Worm (Caenorhabditis elegans): ENCODE measurements around the gene arx-3.
A peak's percentile ranks its signal among the peaks of the same experiment; 100 is the strongest.

The arx-3 gene

ce11 chrIII:12028769-12029168 is 29.5 kb downstream of the arx-3 start, which contains the start of gene Y79H2A.12:
Gene Y79H2A.12, minus strand, starts transcription at chrIII:12028869.
- TF ChIP-seq tab-1 (GFP tag; IDR thresholded peaks at IDR 0.05) (no peak), T22C8.4 (GFP tag; IDR thresholded peaks at IDR 0.05) (no peak)

ce11 chrIII:12022281-12022680 is 36.0 kb downstream of the arx-3 start:
- TF ChIP-seq klf-2 (GFP tag; conservative IDR thresholded peaks at IDR 0.05) = no peak
- TF ChIP-seq med-1 (GFP tag; optimal IDR thresholded peaks at IDR 0.05; ENCODE audit: insufficient read depth) = no peak
- TF ChIP-seq flt-1 (GFP tag; IDR thresholded peaks at IDR 0.05) = no peak
- no peak for TF ChIP-seq tab-1 (GFP tag; IDR thresholded peaks at IDR 0.05)
- TF ChIP-seq ztf-29 (GFP tag; IDR thresholded peaks at IDR 0.05) = no peak

- TF ChIP-seq tab-1 (GFP tag; IDR thresholded peaks at IDR 0.05) (no peak), T22C8.4 (GFP tag; IDR thresholded peaks at IDR 0.05) (no peak), flt-1 (GFP tag; IDR thresholded peaks at IDR 0.05) (no peak), ztf-23 (GFP tag; IDR thresholded peaks at IDR 0.05) (no peak), cog-1 (tag; optimal IDR thresholded peaks at IDR 0.05) (no peak), klf-2 (GFP tag; conservative IDR thresholded peaks at IDR 0.05) (no peak), ztf-29 (GFP tag; IDR thresholded peaks at IDR 0.05) (no peak), med-1 (GFP tag; optimal IDR thresholded peaks at IDR 0.05; ENCODE audit: insufficient read depth) (no peak), ref-1 (GFP tag; conservative IDR thresholded peaks at IDR 0.05) (no peak)
These were observed 38.1 kb downstream of the arx-3 start, which contains the start of gene brp-1 for ce11 chrIII:12020074-12020602. Gene brp-1, plus strand, starts transcription at chrIII:12020552.

ce11 chrIII:12017999-12018398 is 40.3 kb downstream of the arx-3 start:
- TF ChIP-seq med-1 (GFP tag; optimal IDR thresholded peaks at IDR 0.05; ENCODE audit: insufficient read depth) (no peak), cog-1 (tag; optimal IDR thresholded peaks at IDR 0.05) (no peak), T22C8.4 (GFP tag; IDR thresholded peaks at IDR 0.05) (no peak), klf-2 (GFP tag; conservative IDR thresholded peaks at IDR 0.05) (no peak), ztf-29 (GFP tag; IDR thresholded peaks at IDR 0.05) (no peak)

- no peak for TF ChIP-seq tab-1 (GFP tag; IDR thresholded peaks at IDR 0.05)
- no peak for TF ChIP-seq cog-1 (tag; optimal IDR thresholded peaks at IDR 0.05)
- no peak for TF ChIP-seq ref-1 (GFP tag; conservative IDR thresholded peaks at IDR 0.05)
- no peak for TF ChIP-seq ztf-23 (GFP tag; IDR thresholded peaks at IDR 0.05)
- TF ChIP-seq klf-2 (GFP tag; conservative IDR thresholded peaks at IDR 0.05) = no peak
- no peak for TF ChIP-seq ztf-29 (GFP tag; IDR thresholded peaks at IDR 0.05)
- no peak for TF ChIP-seq med-1 (GFP tag; optimal IDR thresholded peaks at IDR 0.05; ENCODE audit: insufficient read depth)
- no peak for TF ChIP-seq T22C8.4 (GFP tag; IDR thresholded peaks at IDR 0.05)
- TF ChIP-seq flt-1 (GFP tag; IDR thresholded peaks at IDR 0.05) = no peak
These were observed 42.6 kb downstream of the arx-3 start for ce11 chrIII:12015611-12016010.

- no peak for TF ChIP-seq flt-1 (GFP tag; IDR thresholded peaks at IDR 0.05)
- TF ChIP-seq ref-1 (GFP tag; conservative IDR thresholded peaks at IDR 0.05) = no peak
- no peak for TF ChIP-seq cog-1 (tag; optimal IDR thresholded peaks at IDR 0.05)
- TF ChIP-seq tab-1 (GFP tag; IDR thresholded peaks at IDR 0.05) = no peak
- TF ChIP-seq klf-2 (GFP tag; conservative IDR thresholded peaks at IDR 0.05) = no peak
- no peak for TF ChIP-seq med-1 (GFP tag; optimal IDR thresholded peaks at IDR 0.05; ENCODE audit: insufficient read depth)
- TF ChIP-seq T22C8.4 (GFP tag; IDR thresholded peaks at IDR 0.05) = no peak
- peak; percentile 66; the same call in 1 of the 2 replicates for TF ChIP-seq ztf-29 (GFP tag; IDR thresholded peaks at IDR 0.05)
These were observed 43.1 kb downstream of the arx-3 start for ce11 chrIII:12015183-12015582.

- no peak for TF ChIP-seq T22C8.4 (GFP tag; IDR thresholded peaks at IDR 0.05)
- no peak for TF ChIP-seq tab-1 (GFP tag; IDR thresholded peaks at IDR 0.05)
- TF ChIP-seq med-1 (GFP tag; optimal IDR thresholded peaks at IDR 0.05; ENCODE audit: insufficient read depth) = no peak
- TF ChIP-seq ztf-29 (GFP tag; IDR thresholded peaks at IDR 0.05) = no peak
- no peak for TF ChIP-seq ztf-23 (GFP tag; IDR thresholded peaks at IDR 0.05)
- TF ChIP-seq ref-1 (GFP tag; conservative IDR thresholded peaks at IDR 0.05) = no peak
- TF ChIP-seq flt-1 (GFP tag; IDR thresholded peaks at IDR 0.05) = no peak
- TF ChIP-seq klf-2 (GFP tag; conservative IDR thresholded peaks at IDR 0.05) = no peak
- TF ChIP-seq cog-1 (tag; optimal IDR thresholded peaks at IDR 0.05) = no peak
These were observed 43.8 kb downstream of the arx-3 start for ce11 chrIII:12014503-12014902.

- TF ChIP-seq flt-1 (GFP tag; IDR thresholded peaks at IDR 0.05) (no peak), tab-1 (GFP tag; IDR thresholded peaks at IDR 0.05) (no peak), ztf-23 (GFP tag; IDR thresholded peaks at IDR 0.05) (no peak), med-1 (GFP tag; optimal IDR thresholded peaks at IDR 0.05; ENCODE audit: insufficient read depth) (no peak), ztf-29 (GFP tag; IDR thresholded peaks at IDR 0.05) (no peak), klf-2 (GFP tag; conservative IDR thresholded peaks at IDR 0.05) (no peak), ref-1 (GFP tag; conservative IDR thresholded peaks at IDR 0.05) (no peak), cog-1 (tag; optimal IDR thresholded peaks at IDR 0.05) (no peak)
These were observed 44.5 kb downstream of the arx-3 start for ce11 chrIII:12013718-12014117.

ce11 chrIII:12013054-12013453 is 45.2 kb downstream of the arx-3 start:
- TF ChIP-seq med-1 (GFP tag; optimal IDR thresholded peaks at IDR 0.05; ENCODE audit: insufficient read depth) = no peak
- TF ChIP-seq ztf-29 (GFP tag; IDR thresholded peaks at IDR 0.05) = no peak
- TF ChIP-seq tab-1 (GFP tag; IDR thresholded peaks at IDR 0.05) = no peak
- no peak for TF ChIP-seq ref-1 (GFP tag; conservative IDR thresholded peaks at IDR 0.05)
- no peak for TF ChIP-seq klf-2 (GFP tag; conservative IDR thresholded peaks at IDR 0.05)
- TF ChIP-seq T22C8.4 (GFP tag; IDR thresholded peaks at IDR 0.05) = no peak
- TF ChIP-seq cog-1 (tag; optimal IDR thresholded peaks at IDR 0.05) = no peak
- TF ChIP-seq ztf-23 (GFP tag; IDR thresholded peaks at IDR 0.05) = no peak
- no peak for TF ChIP-seq flt-1 (GFP tag; IDR thresholded peaks at IDR 0.05)

ce11 chrIII:12009764-12010163 is 48.5 kb downstream of the arx-3 start:
- TF ChIP-seq T22C8.4 (GFP tag; IDR thresholded peaks at IDR 0.05) = no peak
- TF ChIP-seq ref-1 (GFP tag; conservative IDR thresholded peaks at IDR 0.05) = no peak

All from whole organism, midembryonic.